Worm (Caenorhabditis elegans) whole organism, L2 larva: ENCODE measurements around the gene B0222.5.

Source experiments
- Y55F3AM.14 ChIP-seq: fragments of 200-800 bp; sonication (Bioruptor generic); optimal IDR thresholded peaks from 2 replicates; lab custom pipeline; 2018; ENCODE audit warnings: mild to moderate bottlenecking, missing genetic modification characterization, missing compliant biosample characterization
- blmp-1 ChIP-seq: sonication (generic microtip); optimal IDR thresholded peaks from 2 replicates; lab custom pipeline; 2017; ENCODE audit warnings: missing genetic modification characterization, mild to moderate bottlenecking, missing compliant biosample characterization, antibody characterized with exemption, moderate library complexity; ENCODE audit not compliant: insufficient read depth
- ceh-82 ChIP-seq: fragments of 150-350 bp; optimal IDR thresholded peaks from 2 replicates; lab custom pipeline; 2014; ENCODE audit warnings: missing biosample characterization, missing genetic modification characterization
- lin-39 ChIP-seq: fragments of 150-350 bp; optimal IDR thresholded peaks from 2 replicates; lab custom pipeline; 2014; ENCODE audit warnings: missing biosample characterization, missing genetic modification reagents, missing genetic modification characterization
- unc-55 ChIP-seq: fragments of 150-350 bp; sonication (generic microtip); optimal IDR thresholded peaks from 3 replicates; lab custom pipeline; 2014; ENCODE audit warnings: missing biosample characterization, missing genetic modification reagents, missing genetic modification characterization

DNA sequence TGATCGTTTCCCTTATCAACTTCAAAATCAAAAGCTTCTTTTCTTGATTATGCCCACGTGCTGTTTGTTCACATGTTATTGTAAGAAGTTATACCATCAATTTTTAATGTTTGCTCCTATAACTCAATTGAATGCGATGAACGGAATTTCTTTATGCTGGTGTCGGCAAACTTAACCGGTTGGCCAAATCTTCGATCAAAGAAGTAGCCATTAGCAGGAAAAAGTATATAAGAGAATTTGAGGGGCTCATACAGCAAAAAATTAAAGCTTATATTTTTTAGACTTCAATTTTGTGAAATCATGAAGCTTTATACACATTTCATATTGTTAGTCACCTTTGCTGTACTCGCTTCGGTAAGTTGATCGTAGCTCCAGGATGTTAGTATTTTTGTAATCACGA is 19.1 kb upstream of the B0222.5 start, which contains the start of gene pqn-16:
- TF ChIP-seq lin-39 (tag; lab: Kevin White, UChicago) (no peak), ceh-82 (tag; lab: Kevin White, UChicago) (no peak), unc-55 (no peak), Y55F3AM.14 (GFP tag; lab: Kevin White, UChicago) (no peak), blmp-1 (no peak)
